Worm (Caenorhabditis elegans) whole organism, L3 larva: Measurements from ENCODE around the gene phf-34.

Experiments
- aly-2 ChIP-seq: fragments of 150-350 bp; optimal IDR thresholded peaks from 2 replicates; lab custom pipeline; 2014; ENCODE audit warnings: missing biosample characterization, missing genetic modification characterization
- fkh-10 ChIP-seq: sonication (generic microtip); optimal IDR thresholded peaks from 2 replicates; lab custom pipeline; 2017; ENCODE audit warnings: missing biosample characterization, missing genetic modification reagents, missing genetic modification characterization
- jun-1 ChIP-seq: fragments of 150-350 bp; optimal IDR thresholded peaks from 2 replicates; lab custom pipeline; 2014; ENCODE audit warnings: missing biosample characterization, missing genetic modification reagents, missing genetic modification characterization
- nhr-237 ChIP-seq: fragments of 150-350 bp; optimal IDR thresholded peaks from 2 replicates; lab custom pipeline; 2014; ENCODE audit warnings: missing biosample characterization, missing genetic modification characterization
- pha-4 ChIP-seq: fragments of 150-350 bp; optimal IDR thresholded peaks from 2 replicates; lab custom pipeline; 2014; ENCODE audit warnings: missing biosample characterization, missing genetic modification reagents, missing genetic modification characterization
- snpc-4 ChIP-seq: fragments of 150-350 bp; optimal IDR thresholded peaks from 2 replicates; lab custom pipeline; 2014; ENCODE audit warnings: missing biosample characterization, missing genetic modification characterization
- ztf-11 ChIP-seq: fragments of 150-350 bp; optimal IDR thresholded peaks from 2 replicates; lab custom pipeline; 2014; ENCODE audit warnings: missing biosample characterization, missing genetic modification characterization
- ztf-4 ChIP-seq: fragments of 150-350 bp; optimal IDR thresholded peaks from 2 replicates; lab custom pipeline; 2014; ENCODE audit warnings: missing biosample characterization, missing genetic modification characterization

- TF ChIP-seq snpc-4 (no peak), jun-1 (tag; lab: Kevin White, UChicago) (no peak), aly-2 (tag; lab: Kevin White, UChicago) (no peak), nhr-237 (tag; lab: Kevin White, UChicago) (no peak), ztf-4 (tag; lab: Kevin White, UChicago) (no peak), fkh-10 (GFP tag; lab: Kevin White, UChicago) (no peak), ztf-11 (tag; lab: Kevin White, UChicago) (no peak), pha-4 (no peak)
Measured at ce11 chrX:9931362-9931761, 32.1 kb upstream of the phf-34 start, which contains the start of gene nra-3.
